Fruit fly (Drosophila melanogaster) S2 (cell line): ENCODE measurements around the gene Hsp110.

Experiments
- CG8478 ChIP-seq: fragments of >200 bp; optimal IDR thresholded peaks from 2 replicates; lab custom pipeline; 2018
- CTCF ChIP-seq, 2 experiments: fragments of >200 bp; optimal IDR thresholded peaks; 2 replicates each; lab custom pipeline; 2018

DNA sequence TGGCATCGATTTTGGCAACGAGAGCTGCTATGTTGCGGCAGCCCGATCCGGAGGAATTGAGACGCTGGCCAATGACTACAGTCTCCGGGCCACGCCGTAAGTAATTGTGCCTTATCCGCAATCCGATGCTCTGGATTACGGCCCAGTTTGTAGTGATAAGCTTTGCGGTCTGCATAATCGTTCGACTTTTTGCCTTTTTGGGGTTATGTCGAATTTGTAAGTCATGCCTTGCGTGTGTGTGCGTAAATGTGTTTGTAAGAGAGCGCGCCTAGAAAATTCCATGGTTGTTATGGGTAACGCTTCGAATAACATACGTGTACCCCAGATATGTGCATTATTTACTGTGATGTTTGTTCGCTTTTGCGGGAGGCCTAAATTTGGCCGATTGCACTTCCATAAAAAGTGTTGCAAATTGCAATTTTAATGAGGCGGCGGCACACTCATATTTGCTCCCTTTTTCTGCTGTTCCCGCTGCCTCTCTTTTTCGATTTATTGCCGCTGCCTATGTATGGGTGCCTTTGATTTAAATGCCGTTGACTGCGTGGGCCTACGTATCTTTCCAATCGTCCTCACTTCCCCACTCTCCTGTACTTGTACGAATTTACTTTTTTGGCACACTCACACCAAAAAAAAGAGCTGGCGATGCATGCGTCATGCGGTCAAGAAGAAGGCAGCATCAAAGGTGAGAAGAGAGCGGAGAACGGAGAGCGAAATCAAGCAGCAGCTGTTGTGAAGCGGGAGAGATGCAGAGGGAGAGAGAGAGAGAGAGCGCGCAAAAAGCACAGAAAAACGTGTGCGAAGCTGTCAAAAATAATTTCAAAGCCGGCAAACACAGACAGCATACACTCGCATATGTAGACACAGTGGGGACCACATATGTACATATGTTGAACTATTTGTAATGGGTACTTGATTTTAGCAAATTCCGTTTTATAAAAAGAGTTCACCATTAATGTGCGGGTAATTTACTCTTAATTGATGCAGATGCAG, 1.1 kb downstream of the Hsp110 start:
- TF ChIP-seq CG8478 (no peak), CTCF (optimal IDR thresholded peaks at IDR 0.05; lab: Kevin White, UChicago) (no peak)
